Worm (Caenorhabditis elegans): Measurements from ENCODE around the gene M05D6.8.

ce11 chrII:8514729-8515128 lies 43.7 kb upstream of the M05D6.8 start, which contains the start of gene ctg-2:
- no peak for TF ChIP-seq bed-3 (GFP tag; optimal IDR thresholded peaks at IDR 0.05)
- TF ChIP-seq zip-8 (tag; optimal IDR thresholded peaks at IDR 0.05) = no peak
- no peak for TF ChIP-seq flh-1 (GFP tag; optimal IDR thresholded peaks at IDR 0.05)
- TF ChIP-seq elt-1 (tag; optimal IDR thresholded peaks at IDR 0.05; ENCODE audit: borderline replicate concordance, insufficient read depth) = no peak

All from whole organism, mixed stage, embryonic.